Fruit fly (Drosophila melanogaster): ENCODE measurements around the gene CG8944.

- no peak for TF ChIP-seq CG8478 (optimal IDR thresholded peaks at IDR 0.05)
- TF ChIP-seq pan (optimal IDR thresholded peaks at IDR 0.05), result no peak
Measured at dm6 chrX:15733192-15733892, 12.7 kb downstream of the CG8944 start.
